Fruit fly (Drosophila melanogaster) whole organism, wandering third instar larva: ENCODE data around the gene Kyat.
A peak's percentile ranks its signal among the peaks of the same experiment; 100 is the strongest.

Experiments used
- Abd-B ChIP-seq: fragments of >200 bp; optimal IDR thresholded peaks from 2 replicates; lab custom pipeline; 2017; ENCODE audit warnings: missing biosample characterization, missing genetic modification characterization
- CG32264 ChIP-seq: fragments of 200-800 bp; sonication (Bioruptor generic); optimal IDR thresholded peaks from 2 replicates; lab custom pipeline; 2016; ENCODE audit warnings: missing biosample characterization, missing genetic modification characterization
- CG9705 ChIP-seq: fragments of 200-800 bp; sonication (Bioruptor generic); optimal IDR thresholded peaks from 2 replicates; lab custom pipeline; 2018; ENCODE audit warnings: missing biosample characterization, mild to moderate bottlenecking, missing genetic modification characterization
- CrebA ChIP-seq: fragments of 200-800 bp; sonication (Bioruptor generic); optimal IDR thresholded peaks from 2 replicates; lab custom pipeline; 2016; ENCODE audit warnings: missing biosample characterization, mild to moderate bottlenecking, missing genetic modification characterization, borderline replicate concordance
- Dfd ChIP-seq: fragments of >200 bp; optimal IDR thresholded peaks from 2 replicates; lab custom pipeline; 2017; ENCODE audit warnings: missing biosample characterization, missing genetic modification characterization
- Dif ChIP-seq: fragments of 200-275, 200-300 bp; sonication (Bioruptor generic); optimal IDR thresholded peaks from 2 replicates; lab custom pipeline; 2018; ENCODE audit warnings: missing biosample characterization, missing genetic modification characterization; ENCODE audit not compliant: partially characterized antibody
- GATAd ChIP-seq: sonication (Bioruptor generic); optimal IDR thresholded peaks from 2 replicates; lab custom pipeline; 2016; ENCODE audit warnings: missing biosample characterization, missing genetic modification characterization
- HLH106 ChIP-seq: fragments of 200-800 bp; optimal IDR thresholded peaks from 3 replicates; lab custom pipeline; 2019; ENCODE audit warnings: missing biosample characterization, mild to moderate bottlenecking, missing genetic modification characterization, moderate library complexity
- Hnf4 ChIP-seq: fragments of 200-800 bp; sonication (Bioruptor generic); optimal IDR thresholded peaks from 2 replicates; lab custom pipeline; 2016; ENCODE audit warnings: missing biosample characterization, mild to moderate bottlenecking, missing genetic modification characterization
- Hr78 ChIP-seq: fragments of >200 bp; optimal IDR thresholded peaks from 2 replicates; lab custom pipeline; 2017; ENCODE audit warnings: missing biosample characterization, missing genetic modification characterization
- Hr83 ChIP-seq: fragments of 200-300 bp; sonication (Bioruptor generic); optimal IDR thresholded peaks from 2 replicates; lab custom pipeline; 2016; ENCODE audit warnings: missing biosample characterization, mild to moderate bottlenecking, missing genetic modification characterization, moderate library complexity; ENCODE audit not compliant: poor library complexity, severe bottlenecking
- Jra ChIP-seq: sonication (Bioruptor generic); optimal IDR thresholded peaks from 2 replicates; lab custom pipeline; 2016; ENCODE audit warnings: missing biosample characterization, missing genetic modification characterization
- Mio ChIP-seq: sonication (Bioruptor generic); optimal IDR thresholded peaks from 2 replicates; lab custom pipeline; 2016; ENCODE audit warnings: missing biosample characterization, missing genetic modification characterization
- Myc ChIP-seq: fragments of >200 bp; optimal IDR thresholded peaks from 2 replicates; lab custom pipeline; 2017
- N ChIP-seq: fragments of >200 bp; optimal IDR thresholded peaks from 2 replicates; lab custom pipeline; 2018; ENCODE audit warnings: missing biosample characterization, missing external identifiers, missing genetic modification characterization
- OdsH ChIP-seq: fragments of 200-800 bp; sonication (Bioruptor generic); optimal IDR thresholded peaks from 2 replicates; lab custom pipeline; 2016; ENCODE audit warnings: missing biosample characterization, mild to moderate bottlenecking, missing genetic modification characterization
- Rel ChIP-seq, 2 experiments: fragments of 200-800 bp; sonication (Bioruptor generic) in 1 of 2; optimal IDR thresholded peaks; 2 replicates in 1 of 2; 3 replicates in 1 of 2; lab custom pipeline; 2016 to 2019; ENCODE audit warnings: mild to moderate bottlenecking in 2 of 2, missing biosample characterization in 2 of 2, missing genetic modification characterization in 2 of 2, moderate library complexity in 1 of 2
- Sp1 ChIP-seq: fragments of 200-800 bp; sonication (Bioruptor generic); optimal IDR thresholded peaks from 3 replicates; lab custom pipeline; 2019; ENCODE audit warnings: missing biosample characterization, mild to moderate bottlenecking, missing genetic modification characterization, moderate library complexity
- Vsx2 ChIP-seq: fragments of 200-300, 225-300 bp; sonication (Bioruptor generic); optimal IDR thresholded peaks from 2 replicates; lab custom pipeline; 2018; ENCODE audit warnings: missing biosample characterization, missing genetic modification characterization; ENCODE audit not compliant: partially characterized antibody
- br ChIP-seq: fragments of 200-800 bp; sonication (Bioruptor generic); optimal IDR thresholded peaks from 2 replicates; lab custom pipeline; 2016; ENCODE audit warnings: missing biosample characterization, missing genetic modification characterization
- brk ChIP-seq: fragments of 200-800 bp; sonication (Bioruptor generic); optimal IDR thresholded peaks from 2 replicates; lab custom pipeline; 2016; ENCODE audit warnings: missing biosample characterization, mild to moderate bottlenecking, missing genetic modification characterization
- dl ChIP-seq, 2 experiments: fragments of 175-275, 200-275 bp in 1 of 2; fragments of 200-275 bp in 1 of 2; sonication (Bioruptor generic); optimal IDR thresholded peaks; lab custom pipeline; 2018; ENCODE audit warnings: mild to moderate bottlenecking in 2 of 2, missing biosample characterization in 2 of 2, missing genetic modification characterization in 2 of 2, moderate library complexity in 2 of 2; ENCODE audit not compliant: partially characterized antibody in 2 of 2, insufficient read depth in 1 of 2
- dmrt93B ChIP-seq: fragments of 200-800 bp; sonication (Bioruptor generic); optimal IDR thresholded peaks from 2 replicates; lab custom pipeline; 2018; ENCODE audit warnings: missing biosample characterization, mild to moderate bottlenecking, missing genetic modification characterization
- dsf ChIP-seq: sonication (Bioruptor generic); optimal IDR thresholded peaks from 2 replicates; lab custom pipeline; 2016; ENCODE audit warnings: missing biosample characterization, missing genetic modification characterization, borderline replicate concordance
- ey ChIP-seq: fragments of 200-800 bp; sonication (Bioruptor generic); optimal IDR thresholded peaks from 2 replicates; lab custom pipeline; 2016; ENCODE audit warnings: missing biosample characterization, missing genetic modification characterization
- foxo ChIP-seq, 2 experiments: fragments of 200-800 bp; sonication (Bioruptor generic); optimal IDR thresholded peaks; 2 replicates in 1 of 2; 3 replicates in 1 of 2; lab custom pipeline; 2016 to 2017; ENCODE audit warnings: missing biosample characterization in 2 of 2, missing genetic modification characterization in 2 of 2
- fru ChIP-seq: fragments of 200-800 bp; sonication (Bioruptor generic); optimal IDR thresholded peaks from 3 replicates; lab custom pipeline; 2016; ENCODE audit warnings: missing biosample characterization, mild to moderate bottlenecking, missing genetic modification characterization
- h ChIP-seq: fragments of 200-800 bp; sonication (Bioruptor generic); optimal IDR thresholded peaks from 3 replicates; lab custom pipeline; 2016; ENCODE audit warnings: missing biosample characterization, mild to moderate bottlenecking, missing genetic modification characterization
- jim ChIP-seq: fragments of 175-275, 200-325 bp; sonication (Bioruptor generic); optimal IDR thresholded peaks from 2 replicates; lab custom pipeline; 2016; ENCODE audit warnings: missing biosample characterization, mild to moderate bottlenecking, missing genetic modification characterization
- lola ChIP-seq: fragments of >200 bp; optimal IDR thresholded peaks from 2 replicates; lab custom pipeline; 2017; ENCODE audit warnings: missing biosample characterization, missing genetic modification characterization
- pan ChIP-seq: fragments of >200 bp; optimal IDR thresholded peaks from 2 replicates; lab custom pipeline; 2017
- psq ChIP-seq: fragments of 200-800 bp; sonication (Bioruptor generic); optimal IDR thresholded peaks from 3 replicates; lab custom pipeline; 2017; ENCODE audit warnings: missing biosample characterization, mild to moderate bottlenecking, missing genetic modification characterization, moderate library complexity
- rgr ChIP-seq: fragments of 200-800 bp; sonication (Bioruptor generic); optimal IDR thresholded peaks from 3 replicates; lab custom pipeline; 2016; ENCODE audit warnings: missing biosample characterization, mild to moderate bottlenecking, missing genetic modification characterization
- sage ChIP-seq: fragments of 200-800 bp; sonication (Bioruptor generic); optimal IDR thresholded peaks from 2 replicates; lab custom pipeline; 2016; ENCODE audit warnings: missing biosample characterization, mild to moderate bottlenecking, missing genetic modification characterization
- sv ChIP-seq: fragments of 200-800 bp; sonication (Bioruptor generic); optimal IDR thresholded peaks from 3 replicates; lab custom pipeline; 2016; ENCODE audit warnings: missing biosample characterization, missing genetic modification characterization
- tai ChIP-seq: sonication (Bioruptor generic); optimal IDR thresholded peaks from 2 replicates; lab custom pipeline; 2016; ENCODE audit warnings: missing biosample characterization, missing genetic modification characterization
- usp ChIP-seq: fragments of >200 bp; optimal IDR thresholded peaks from 2 replicates; lab custom pipeline; 2017; ENCODE audit warnings: missing biosample characterization, missing genetic modification characterization
- woc ChIP-seq: sonication (Bioruptor generic); optimal IDR thresholded peaks from 2 replicates; lab custom pipeline; 2016; ENCODE audit warnings: missing biosample characterization, mild to moderate bottlenecking, missing genetic modification characterization

Kyat gene

dm6 chr3R:11850917-11851897, 28.9 kb upstream of the Kyat start:
- TF ChIP-seq sv (GFP tag; lab: Kevin White, UChicago) (peak; percentile 52), sage (no peak), Abd-B (no peak), dl (GFP tag; optimal IDR thresholded peaks at IDR 0.05; lab: Kevin White, UChicago; ENCODE audit: insufficient read depth in 1 of 2, partially characterized antibody in 2 of 2) (no peak), woc (GFP tag; lab: Kevin White, UChicago) (peak; percentile 21), dmrt93B (no peak), jim (GFP tag; lab: Kevin White, UChicago) (no peak), fru (GFP tag; lab: Kevin White, UChicago) (peak; percentile 37), dsf (GFP tag; lab: Kevin White, UChicago) (no peak), foxo (GFP tag; optimal IDR thresholded peaks at IDR 0.05; lab: Kevin White, UChicago) (peak in 1 of 2 experiments; percentile 33), ey (GFP tag; lab: Kevin White, UChicago) (peak; percentile 48), lola (GFP tag; lab: Kevin White, UChicago) (no peak), CG32264 (GFP tag; lab: Kevin White, UChicago) (no peak), Dif (GFP tag; lab: Kevin White, UChicago) (no peak), OdsH (peak; percentile 5), Myc (lab: Kevin White, UChicago) (no peak), N (GFP tag; lab: Kevin White, UChicago) (no peak), Rel (GFP tag; optimal IDR thresholded peaks at IDR 0.05; lab: Kevin White, UChicago) (no peak), Rel (tag; optimal IDR thresholded peaks at IDR 0.05; lab: Kevin White, UChicago) (no peak), rgr (peak; percentile 10), psq (GFP tag; lab: Kevin White, UChicago) (peak; percentile 33), CrebA (GFP tag; lab: Kevin White, UChicago) (no peak), pan (lab: Kevin White, UChicago) (no peak), GATAd (GFP tag; lab: Kevin White, UChicago) (no peak), Mio (GFP tag; lab: Kevin White, UChicago) (no peak), Dfd (GFP tag; lab: Kevin White, UChicago) (no peak), CG9705 (GFP tag; lab: Kevin White, UChicago) (no peak), br (peak; percentile 15), brk (no peak), Jra (GFP tag; lab: Kevin White, UChicago) (no peak), tai (GFP tag; lab: Kevin White, UChicago) (no peak), usp (GFP tag; lab: Kevin White, UChicago) (no peak), Sp1 (peak; percentile 37), h (GFP tag; lab: Kevin White, UChicago) (peak; percentile 51), Hnf4 (no peak), HLH106 (tag; lab: Kevin White, UChicago) (peak; percentile 43), Hr78 (GFP tag; lab: Kevin White, UChicago) (no peak), Vsx2 (no peak), Hr83 (GFP tag; lab: Kevin White, UChicago) (no peak)
- TF ChIP-seq, all 38 proteins: peak for 12
